Fruit fly (Drosophila melanogaster): ENCODE measurements around the gene CG5662.
A peak's percentile ranks its signal among the peaks of the same experiment; 100 is the strongest.

Gene CG5662

dm6 chrX:15216048-15216447 lies 5.9 kb downstream of the CG5662 start (continued):
- TF ChIP-seq C15 (GFP tag; IDR thresholded peaks at IDR 0.05) (0 out of 3 replicates have a peak, but pooled peaks have one; percentile 15), zfh2 (GFP tag; optimal IDR thresholded peaks at IDR 0.05) (peak; percentile 41), CG12155 (GFP tag; optimal IDR thresholded peaks at IDR 0.05) (peak; percentile 49), Ets65A (GFP tag) (no peak), CG2120 (GFP tag; optimal IDR thresholded peaks at IDR 0.05) (peak; percentile 72), fd3F (GFP tag; optimal IDR thresholded peaks at IDR 0.05) (peak; percentile 54), disco-r (GFP tag; optimal IDR thresholded peaks at IDR 0.05) (no peak), hth (optimal IDR thresholded peaks at IDR 0.05) (no peak), pita (GFP tag; optimal IDR thresholded peaks at IDR 0.05) (no peak), tio (GFP tag; optimal IDR thresholded peaks at IDR 0.05) (peak; percentile 36), wdn (GFP tag; IDR thresholded peaks at IDR 0.05) (no peak), D19B (GFP tag; optimal IDR thresholded peaks at IDR 0.05) (peak; percentile 41), Ssrp (tag; optimal IDR thresholded peaks at IDR 0.05) (peak; percentile 50), CG7839 (tag; optimal IDR thresholded peaks at IDR 0.05) (peak; percentile 76), Hey (tag; optimal IDR thresholded peaks at IDR 0.05) (no peak), CG6254 (GFP tag; optimal IDR thresholded peaks at IDR 0.05) (no peak), Tbp (GFP tag; optimal IDR thresholded peaks at IDR 0.05) (no peak), insv (GFP tag; optimal IDR thresholded peaks at IDR 0.05) (no peak), CG14667 (GFP tag; IDR thresholded peaks at IDR 0.05) (peak; percentile 47), sens (GFP tag) (peak; percentile 33), aop (GFP tag; IDR thresholded peaks at IDR 0.05) (no peak), emc (GFP tag; optimal IDR thresholded peaks at IDR 0.05) (no peak), NC2β (GFP tag; optimal IDR thresholded peaks at IDR 0.05) (no peak), az2 (GFP tag; optimal IDR thresholded peaks at IDR 0.05) (peak; percentile 52), CG16813 (GFP tag; IDR thresholded peaks at IDR 0.05; ENCODE audit: partially characterized antibody) (no peak), CG14050 (GFP tag; IDR thresholded peaks at IDR 0.05) (peak; percentile 41; the same call in 2 of the 3 replicates), Deaf1 (tag; optimal IDR thresholded peaks at IDR 0.05) (peak; percentile 40), CG7786 (GFP tag; optimal IDR thresholded peaks at IDR 0.05) (no peak), Trl (optimal IDR thresholded peaks at IDR 0.05) (no peak), Trl (GFP tag; optimal IDR thresholded peaks at IDR 0.05) (no peak), CG43689 (GFP tag; IDR thresholded peaks at IDR 0.05) (0 out of 2 replicates have a peak, but pooled peaks have one; percentile 11), amos (GFP tag; IDR thresholded peaks at IDR 0.05; ENCODE audit: partially characterized antibody) (no peak), CG15073 (GFP tag; optimal IDR thresholded peaks at IDR 0.05) (no peak), CG17829 (tag; optimal IDR thresholded peaks at IDR 0.05) (peak; percentile 37), lov (optimal IDR thresholded peaks at IDR 0.05) (no peak), lov (GFP tag; IDR thresholded peaks at IDR 0.05) (no peak), CG1832 (GFP tag; optimal IDR thresholded peaks at IDR 0.05) (no peak), sim (GFP tag; IDR thresholded peaks at IDR 0.05) (no peak), CG8290 (GFP tag; optimal IDR thresholded peaks at IDR 0.05) (no peak), CG8290 (tag; optimal IDR thresholded peaks at IDR 0.05) (no peak), hb (GFP tag; IDR thresholded peaks at IDR 0.05; ENCODE audit: partially characterized antibody) (no peak), CG5245 (GFP tag; optimal IDR thresholded peaks at IDR 0.05) (peak; percentile 7), CG18619 (GFP tag; optimal IDR thresholded peaks at IDR 0.05) (peak; percentile 44), CTCF (GFP tag; optimal IDR thresholded peaks at IDR 0.05) (no peak), pum (GFP tag; optimal IDR thresholded peaks at IDR 0.05) (no peak), CG7357 (GFP tag; IDR thresholded peaks at IDR 0.05) (peak; percentile 67; the same call in 1 of the 3 replicates), CG3847 (GFP tag; IDR thresholded peaks at IDR 0.05) (peak; percentile 54; the same call in 1 of the 2 replicates), unc-4 (GFP tag; IDR thresholded peaks at IDR 0.05; ENCODE audit: partially characterized antibody) (no peak), CG31388 (GFP tag; optimal IDR thresholded peaks at IDR 0.05) (no peak), dmrt99B (tag; optimal IDR thresholded peaks at IDR 0.05) (peak; percentile 78), Dip3 (GFP tag; optimal IDR thresholded peaks at IDR 0.05) (peak; percentile 38), Elba2 (GFP tag; optimal IDR thresholded peaks at IDR 0.05) (no peak), hbn (GFP tag; IDR thresholded peaks at IDR 0.05; ENCODE audit: partially characterized antibody) (no peak), Nf-YB (GFP tag; optimal IDR thresholded peaks at IDR 0.05) (peak; percentile 11)
